Fruit fly (Drosophila melanogaster) whole organism, prepupa: Measurements from ENCODE around the gene CG16959.

Source experiments
- Eip78C ChIP-seq: fragments of 200-800 bp; sonication (Bioruptor generic); peaks from one replicate; lab custom pipeline; 2016; ENCODE audit warnings: missing biosample characterization, missing genetic modification characterization
- Eip93F ChIP-seq: fragments of 200-800 bp; sonication (Bioruptor generic); optimal IDR thresholded peaks from 2 replicates; lab custom pipeline; 2016; ENCODE audit warnings: missing biosample characterization, mild to moderate bottlenecking, missing genetic modification characterization
- fd85E ChIP-seq: fragments of 200-800 bp; sonication (Bioruptor generic); optimal IDR thresholded peaks from 3 replicates; lab custom pipeline; 2016; ENCODE audit warnings: missing biosample characterization, missing genetic modification characterization

DNA sequence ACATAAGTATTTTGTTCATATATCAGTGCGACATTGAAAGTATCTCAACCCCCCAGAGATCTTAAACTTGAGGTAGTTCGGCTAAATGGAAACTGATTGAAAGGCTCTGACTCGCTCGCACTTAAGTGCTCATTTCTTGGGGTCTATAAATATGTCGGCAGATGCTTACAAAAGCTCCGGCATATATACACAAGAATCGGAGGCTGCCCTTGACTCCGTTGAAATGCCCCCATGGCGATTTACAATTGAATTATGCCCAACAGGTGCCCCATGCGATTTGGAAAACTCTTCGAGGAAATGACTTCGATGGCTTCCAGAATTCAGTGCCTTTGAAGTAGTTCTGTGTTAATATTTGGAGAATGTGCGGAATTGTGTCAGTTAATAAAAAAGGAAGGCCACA is 51.4 kb downstream of the CG16959 start:
- no peak for TF ChIP-seq Eip78C (GFP tag; lab: Kevin White, UChicago)
- TF ChIP-seq Eip93F (GFP tag; lab: Kevin White, UChicago): no peak
- no peak for TF ChIP-seq fd85E (GFP tag; lab: Kevin White, UChicago)
